Fruit fly (Drosophila melanogaster) whole organism, embryonic: Measurements from ENCODE around the gene hook.

Source experiments
- CG10959 ChIP-seq: fragments of 200-800 bp; sonication (Bioruptor generic); IDR thresholded peaks from 2 replicates; pipeline ENCODE4 v1.3.6; 2022; ENCODE audit warnings: missing biosample characterization, missing genetic modification characterization
- CG14710 ChIP-seq: fragments of 200-800 bp; sonication (Bioruptor generic); optimal IDR thresholded peaks from 3 replicates; lab custom pipeline; 2019; ENCODE audit warnings: missing biosample characterization, mild to moderate bottlenecking, missing genetic modification characterization, moderate library complexity
- CG7786 ChIP-seq: fragments of 200-800 bp; sonication (Bioruptor generic); optimal IDR thresholded peaks from 2 replicates; lab custom pipeline; 2016; ENCODE audit warnings: missing biosample characterization, missing genetic modification characterization
- CG8478 ChIP-seq: fragments of >200 bp; optimal IDR thresholded peaks from 2 replicates; lab custom pipeline; 2018
- HLH54F ChIP-seq: fragments of 200-800 bp; sonication (Bioruptor generic); optimal IDR thresholded peaks from 3 replicates; lab custom pipeline; 2016; ENCODE audit warnings: missing biosample characterization, missing genetic modification characterization
- MBD-R2 ChIP-seq: fragments of 200-800 bp; sonication (Bioruptor generic); IDR thresholded peaks from 2 replicates; pipeline ENCODE4 v1.3.6; 2022; ENCODE audit warnings: missing biosample characterization, missing genetic modification characterization
- Ravus ChIP-seq: fragments of 200-800 bp; sonication (Bioruptor generic); IDR thresholded peaks from 2 replicates; pipeline ENCODE4 v1.3.6; 2022; ENCODE audit warnings: missing biosample characterization, missing genetic modification characterization
- Trl ChIP-seq, 3 experiments: fragments of >200 bp in 2 of 3; fragments of 200-800 bp in 1 of 3; sonication (Bioruptor generic) in 1 of 3; optimal IDR thresholded peaks; 2 replicates in 1 of 3; 3 replicates in 2 of 3; lab custom pipeline; 2016 to 2017; ENCODE audit warnings: missing biosample characterization in 1 of 3, missing genetic modification characterization in 1 of 3
- gfzf ChIP-seq: fragments of 200-800 bp; sonication (Bioruptor generic); optimal IDR thresholded peaks from 2 replicates; lab custom pipeline; 2016; ENCODE audit warnings: missing biosample characterization, mild to moderate bottlenecking, missing genetic modification characterization, moderate library complexity
- jigr1 ChIP-seq: fragments of 200-800 bp; sonication (Bioruptor generic); IDR thresholded peaks from 3 replicates; pipeline ENCODE4 v1.3.6; 2022; ENCODE audit warnings: missing biosample characterization, missing genetic modification characterization
- lmd ChIP-seq: fragments of 200-800 bp; sonication (Bioruptor generic); IDR thresholded peaks from 2 replicates; pipeline ENCODE4 v1.3.6; 2022; ENCODE audit warnings: missing biosample characterization, missing genetic modification characterization
- peb ChIP-seq: fragments of 200-800 bp; sonication (Bioruptor generic); IDR thresholded peaks from 2 replicates; pipeline ENCODE4 v1.3.6; 2022; ENCODE audit warnings: missing biosample characterization, missing genetic modification characterization
- sna ChIP-seq: fragments of 200-800 bp; sonication (Bioruptor generic); IDR thresholded peaks from 2 replicates; pipeline ENCODE4 v1.3.6; 2022; ENCODE audit warnings: missing biosample characterization, missing genetic modification characterization; ENCODE audit not compliant: partially characterized antibody
- zen2 ChIP-seq: fragments of 200-800 bp; sonication (Bioruptor generic); IDR thresholded peaks from 3 replicates; pipeline ENCODE4 v1.3.6; 2022; ENCODE audit warnings: missing biosample characterization, missing genetic modification characterization; ENCODE audit not compliant: partially characterized antibody

dm6 chr2L:19053860-19054515 lies 20.7 kb upstream of the hook start, which contains the start of gene CG10492:
- TF ChIP-seq peb (GFP tag; lab: Robert Waterston, UW) (no peak), gfzf (GFP tag; lab: Kevin White, UChicago) (peak; percentile 91), Ravus (no peak), jigr1 (no peak), CG10959 (GFP tag; lab: Robert Waterston, UW) (no peak), sna (GFP tag; lab: Robert Waterston, UW) (no peak), Trl (optimal IDR thresholded peaks at IDR 0.05; lab: Kevin White, UChicago) (no peak), Trl (GFP tag; optimal IDR thresholded peaks at IDR 0.05; lab: Kevin White, UChicago) (no peak), MBD-R2 (GFP tag; lab: Robert Waterston, UW) (peak; percentile 54), lmd (no peak), HLH54F (no peak), CG7786 (GFP tag; lab: Kevin White, UChicago) (no peak), zen2 (GFP tag; lab: Robert Waterston, UW) (no peak), CG14710 (peak; percentile 87), CG8478 (lab: Kevin White, UChicago) (no peak)
